Worm (Caenorhabditis elegans) whole organism, late embryonic: Measurements from ENCODE around the gene srw-86.

Experiments
- ceh-2 ChIP-seq: sonication (generic microtip); optimal IDR thresholded peaks from 2 replicates; lab custom pipeline; 2016; ENCODE audit warnings: missing genotype, missing genetic modification characterization, missing compliant biosample characterization
- ceh-22 ChIP-seq: sonication (generic microtip); optimal IDR thresholded peaks from 2 replicates; lab custom pipeline; 2017; ENCODE audit warnings: missing biosample characterization, missing genetic modification characterization
- ceh-9 ChIP-seq: sonication (generic microtip); optimal IDR thresholded peaks from 2 replicates; lab custom pipeline; 2016; ENCODE audit warnings: mild to moderate bottlenecking, missing genetic modification characterization, inconsistent platforms, missing compliant biosample characterization
- elt-2 ChIP-seq: sonication (generic microtip); optimal IDR thresholded peaks from 2 replicates; lab custom pipeline; 2016; ENCODE audit warnings: missing genetic modification reagents, missing genetic modification characterization, missing compliant biosample characterization
- gmeb-2 ChIP-seq: sonication (generic microtip); optimal IDR thresholded peaks from 2 replicates; lab custom pipeline; 2016; ENCODE audit warnings: missing genetic modification characterization, inconsistent platforms, missing compliant biosample characterization
- nfya-1 ChIP-seq: sonication (generic microtip); optimal IDR thresholded peaks from 2 replicates; lab custom pipeline; 2017; ENCODE audit warnings: missing genetic modification characterization, mild to moderate bottlenecking, missing compliant biosample characterization, antibody characterized with exemption, moderate library complexity
- unc-55 ChIP-seq: sonication (generic microtip); optimal IDR thresholded peaks from 2 replicates; lab custom pipeline; 2017; ENCODE audit warnings: missing biosample characterization, missing genetic modification reagents, missing genetic modification characterization

ce11 chrV:19432030-19432429 lies 31.5 kb upstream of the srw-86 start:
- TF ChIP-seq elt-2 (tag; lab: Kevin White, UChicago) (no peak), ceh-22 (tag; lab: Kevin White, UChicago) (no peak), unc-55 (GFP tag; lab: Kevin White, UChicago) (no peak), nfya-1 (tag; lab: Kevin White, UChicago) (no peak), ceh-9 (tag; lab: Kevin White, UChicago) (no peak), ceh-2 (tag; lab: Kevin White, UChicago) (no peak), gmeb-2 (no peak)
